Worm (Caenorhabditis elegans) whole organism, young adult: ENCODE measurements around the gene unc-43.

ENCODE experiments used
- B0019.2 ChIP-seq: fragments of 200-800 bp; sonication (Bioruptor generic); conservative IDR thresholded peaks from 2 replicates; pipeline ENCODE4 v1.3.6; 2022; ENCODE audit warnings: missing genetic modification reagents, missing genetic modification characterization, missing compliant biosample characterization
- B0336.3 ChIP-seq: fragments of 200-800 bp; sonication (Bioruptor generic); IDR thresholded peaks from 2 replicates; pipeline ENCODE4 v1.3.6; 2022; ENCODE audit warnings: missing genetic modification characterization, missing compliant biosample characterization
- D2030.7 ChIP-seq: fragments of 200-800 bp; sonication (Bioruptor generic); IDR thresholded peaks from 2 replicates; pipeline ENCODE4 v1.3.6; 2022; ENCODE audit warnings: missing genetic modification reagents, missing genetic modification characterization, missing compliant biosample characterization
- F33H1.4 ChIP-seq: fragments of 200-800 bp; sonication (Bioruptor generic); IDR thresholded peaks from 2 replicates; pipeline ENCODE4 v1.3.6; 2022; ENCODE audit warnings: missing genetic modification reagents, missing genetic modification characterization, missing compliant biosample characterization
- K12H6.12 ChIP-seq: fragments of 200-800 bp; sonication (Bioruptor generic); optimal IDR thresholded peaks from 2 replicates; lab custom pipeline; 2018; ENCODE audit warnings: mild to moderate bottlenecking, missing genetic modification characterization, missing compliant biosample characterization
- T26A5.8 ChIP-seq: sonication (generic microtip); optimal IDR thresholded peaks from 2 replicates; lab custom pipeline; 2016; ENCODE audit warnings: missing genetic modification characterization, missing compliant biosample characterization
- Y56A3A.18 ChIP-seq: fragments of 200-800 bp; sonication (Bioruptor generic); IDR thresholded peaks from 2 replicates; pipeline ENCODE4 v1.3.6; 2022; ENCODE audit warnings: missing genetic modification reagents, missing genetic modification characterization, missing compliant biosample characterization
- Y95B8A.8 ChIP-seq: fragments of 200-800 bp; sonication (Bioruptor generic); IDR thresholded peaks from 2 replicates; pipeline ENCODE4 v1.3.6; 2022; ENCODE audit warnings: missing genetic modification reagents, missing genetic modification characterization, missing compliant biosample characterization
- attf-5 ChIP-seq: fragments of 200-800 bp; sonication (Bioruptor generic); optimal IDR thresholded peaks from 2 replicates; lab custom pipeline; 2018; ENCODE audit warnings: mild to moderate bottlenecking, missing genetic modification characterization, missing compliant biosample characterization
- attf-6 ChIP-seq: fragments of 200-800 bp; sonication (Bioruptor generic); IDR thresholded peaks from 2 replicates; pipeline ENCODE4 v1.3.6; 2022; ENCODE audit warnings: missing genetic modification reagents, missing genetic modification characterization, missing compliant biosample characterization
- bed-1 ChIP-seq: fragments of 200-800 bp; sonication (Bioruptor generic); IDR thresholded peaks from 2 replicates; pipeline ENCODE4 v1.3.6; 2022; ENCODE audit warnings: missing genetic modification reagents, missing genetic modification characterization, missing compliant biosample characterization
- bed-2 ChIP-seq: fragments of 200-800 bp; sonication (Bioruptor generic); IDR thresholded peaks from 2 replicates; pipeline ENCODE4 v1.3.6; 2022; ENCODE audit warnings: missing genetic modification reagents, missing genetic modification characterization, missing compliant biosample characterization
- cebp-1 ChIP-seq, 2 experiments: fragments of 200-800 bp in 1 of 2; sonication (Bioruptor generic) in 1 of 2; sonication (generic microtip) in 1 of 2; IDR thresholded peaks in 1 of 2; optimal IDR thresholded peaks in 1 of 2; 2 replicates each; pipeline versions ENCODE4 v1.3.6 to Lab custom; 2017 to 2022; ENCODE audit warnings: missing compliant biosample characterization in 2 of 2, missing genetic modification characterization in 2 of 2, mild to moderate bottlenecking in 1 of 2, missing genetic modification reagents in 1 of 2, moderate library complexity in 1 of 2
- cebp-2 ChIP-seq: fragments of 200-800 bp; sonication (Bioruptor generic); IDR thresholded peaks from 2 replicates; pipeline ENCODE4 v1.3.6; 2022; ENCODE audit warnings: missing genetic modification characterization, missing compliant biosample characterization
- ceh-27 ChIP-seq: fragments of 200-800 bp; sonication (Bioruptor generic); optimal IDR thresholded peaks from 2 replicates; lab custom pipeline; 2018; ENCODE audit warnings: mild to moderate bottlenecking, missing genetic modification characterization, moderate library complexity, missing compliant biosample characterization
- chd-7 ChIP-seq: sonication (generic microtip); optimal IDR thresholded peaks from 2 replicates; lab custom pipeline; 2016; ENCODE audit warnings: mild to moderate bottlenecking, missing genetic modification characterization, moderate library complexity, missing compliant biosample characterization
- die-1 ChIP-seq: sonication (generic microtip); optimal IDR thresholded peaks from 2 replicates; lab custom pipeline; 2016; ENCODE audit warnings: missing genotype, mild to moderate bottlenecking, missing genetic modification characterization, missing compliant biosample characterization
- dpff-1 ChIP-seq: sonication (generic microtip); optimal IDR thresholded peaks from 2 replicates; lab custom pipeline; 2017; ENCODE audit warnings: mild to moderate bottlenecking, missing genetic modification characterization, missing compliant biosample characterization
- lag-1 ChIP-seq: fragments of 200-800 bp; sonication (Bioruptor generic); IDR thresholded peaks from 2 replicates; pipeline ENCODE4 v1.3.6; 2022; ENCODE audit warnings: missing genetic modification reagents, missing genetic modification characterization, missing compliant biosample characterization
- lin-40 ChIP-seq: sonication (generic microtip); optimal IDR thresholded peaks from 2 replicates; lab custom pipeline; 2016; ENCODE audit warnings: missing genetic modification characterization, mild to moderate bottlenecking, missing compliant biosample characterization, missing genotype, missing genetic modification reagents
- lsl-1 ChIP-seq: fragments of 200-800 bp; sonication (Bioruptor generic); optimal IDR thresholded peaks from 2 replicates; lab custom pipeline; 2018; ENCODE audit warnings: mild to moderate bottlenecking, missing genetic modification characterization, moderate library complexity, missing compliant biosample characterization
- lsy-27 ChIP-seq: sonication (generic microtip); optimal IDR thresholded peaks from 2 replicates; lab custom pipeline; 2017; ENCODE audit warnings: missing genetic modification characterization, mild to moderate bottlenecking, missing compliant biosample characterization, antibody characterized with exemption, missing genotype, borderline replicate concordance; ENCODE audit not compliant: insufficient read depth
- madf-10 ChIP-seq: sonication (generic microtip); optimal IDR thresholded peaks from 2 replicates; lab custom pipeline; 2016; ENCODE audit warnings: mild to moderate bottlenecking, missing genetic modification characterization, missing compliant biosample characterization
- madf-6 ChIP-seq: fragments of 200-800 bp; sonication (Bioruptor generic); IDR thresholded peaks from 2 replicates; pipeline ENCODE4 v1.3.6; 2022; ENCODE audit warnings: missing genetic modification reagents, missing genetic modification characterization, missing compliant biosample characterization
- mes-4 ChIP-seq: sonication (generic microtip); optimal IDR thresholded peaks from 2 replicates; lab custom pipeline; 2016; ENCODE audit warnings: missing genotype, missing genetic modification characterization, missing compliant biosample characterization
- mxl-1 ChIP-seq: sonication (generic microtip); optimal IDR thresholded peaks from 2 replicates; lab custom pipeline; 2016; ENCODE audit warnings: missing genetic modification characterization, missing compliant biosample characterization
- nfyb-1 ChIP-seq: fragments of 200-800 bp; sonication (Bioruptor generic); IDR thresholded peaks from 2 replicates; pipeline ENCODE4 v1.3.6; 2022; ENCODE audit warnings: missing genetic modification reagents, missing genetic modification characterization, missing compliant biosample characterization
- pbrm-1 ChIP-seq: fragments of 200-800 bp; sonication (Bioruptor generic); IDR thresholded peaks from 2 replicates; pipeline ENCODE4 v1.3.6; 2022; ENCODE audit warnings: missing genetic modification reagents, missing genetic modification characterization, missing compliant biosample characterization
- pha-4 ChIP-seq: fragments of 150-350 bp; sonication (generic microtip); optimal IDR thresholded peaks from 2 replicates; lab custom pipeline; 2014; ENCODE audit warnings: missing biosample characterization, missing genetic modification reagents, missing genetic modification characterization
- repo-1 ChIP-seq: sonication (generic microtip); optimal IDR thresholded peaks from 2 replicates; lab custom pipeline; 2017; ENCODE audit warnings: mild to moderate bottlenecking, missing genetic modification characterization, missing compliant biosample characterization
- rpc-1 ChIP-seq, 2 experiments: fragments of 150-350 bp in 1 of 2; sonication (generic microtip) in 1 of 2; optimal IDR thresholded peaks; 2 replicates each; lab custom pipeline; 2014 to 2018; ENCODE audit warnings: missing biosample characterization in 1 of 2, missing genetic modification characterization in 1 of 2, missing genetic modification reagents in 1 of 2, missing genotype in 1 of 2
- sdz-38 ChIP-seq: sonication (generic microtip); optimal IDR thresholded peaks from 2 replicates; lab custom pipeline; 2016; ENCODE audit warnings: missing genotype, missing genetic modification characterization, missing compliant biosample characterization
- sea-2 ChIP-seq: fragments of 200-800 bp; sonication (Bioruptor generic); IDR thresholded peaks from 2 replicates; pipeline ENCODE4 v1.3.6; 2022; ENCODE audit warnings: missing genetic modification characterization, missing compliant biosample characterization
- snpc-1.1 ChIP-seq: sonication (generic microtip); optimal IDR thresholded peaks from 2 replicates; lab custom pipeline; 2017; ENCODE audit warnings: missing genetic modification characterization, mild to moderate bottlenecking, missing compliant biosample characterization, antibody characterized with exemption, moderate library complexity, missing genotype, missing genetic modification reagents; ENCODE audit not compliant: insufficient read depth
- snpc-1.3 ChIP-seq: sonication (generic microtip); optimal IDR thresholded peaks from 2 replicates; lab custom pipeline; 2017; ENCODE audit warnings: missing genetic modification characterization, mild to moderate bottlenecking, missing compliant biosample characterization, antibody characterized with exemption, moderate library complexity, missing genotype, missing genetic modification reagents; ENCODE audit not compliant: insufficient read depth
- somi-1 ChIP-seq: fragments of 200-800 bp; sonication (Bioruptor generic); optimal IDR thresholded peaks from 2 replicates; lab custom pipeline; 2018; ENCODE audit warnings: mild to moderate bottlenecking, missing genetic modification characterization, missing compliant biosample characterization
- tbp1 ChIP-seq: fragments of 200-800 bp; sonication (Bioruptor generic); optimal IDR thresholded peaks from 2 replicates; lab custom pipeline; 2018; ENCODE audit warnings: mild to moderate bottlenecking, missing genetic modification characterization, missing compliant biosample characterization
- unc-62 ChIP-seq: fragments of 150-350 bp; optimal IDR thresholded peaks from 2 replicates; lab custom pipeline; 2014; ENCODE audit warnings: missing biosample characterization, missing genetic modification reagents, missing genetic modification characterization
- zim-3 ChIP-seq: sonication (generic microtip); optimal IDR thresholded peaks from 2 replicates; lab custom pipeline; 2017; ENCODE audit warnings: mild to moderate bottlenecking, missing genetic modification characterization, moderate library complexity, missing compliant biosample characterization
- ztf-18 ChIP-seq: sonication (generic microtip); optimal IDR thresholded peaks from 2 replicates; lab custom pipeline; 2016; ENCODE audit warnings: missing genotype, mild to moderate bottlenecking, missing genetic modification characterization, missing compliant biosample characterization
- ztf-22 ChIP-seq: fragments of 200-800 bp; sonication (Bioruptor generic); optimal IDR thresholded peaks from 2 replicates; lab custom pipeline; 2018; ENCODE audit warnings: mild to moderate bottlenecking, missing genetic modification characterization, moderate library complexity, missing compliant biosample characterization
- ztf-3 ChIP-seq: fragments of 200-800 bp; sonication (Bioruptor generic); optimal IDR thresholded peaks from 2 replicates; lab custom pipeline; 2018; ENCODE audit warnings: mild to moderate bottlenecking, missing genetic modification characterization, missing compliant biosample characterization
- ztf-6 ChIP-seq: fragments of 200-800 bp; sonication (Bioruptor generic); IDR thresholded peaks from 2 replicates; pipeline ENCODE4 v1.3.6; 2022; ENCODE audit warnings: missing genetic modification reagents, missing genetic modification characterization, missing compliant biosample characterization

unc-43 gene

ce11 chrIV:10380626-10381025, 30.6 kb upstream of the unc-43 start (continued):
- TF ChIP-seq B0336.3 (GFP tag; lab: Robert Waterston, UW) (0 out of 2 replicates have a peak, but pooled peaks have one; percentile 44), somi-1 (GFP tag; lab: Kevin White, UChicago) (peak; percentile 28), lsy-27 (tag; lab: Kevin White, UChicago) (no peak), ztf-6 (GFP tag; lab: Robert Waterston, UW) (no peak), pha-4 (tag; lab: Kevin White, UChicago) (no peak), cebp-1 (GFP tag; IDR thresholded peaks at IDR 0.05; lab: Robert Waterston, UW) (no peak), cebp-1 (tag; optimal IDR thresholded peaks at IDR 0.05; lab: Kevin White, UChicago) (peak; percentile 74), snpc-1.3 (tag; lab: Kevin White, UChicago) (no peak), ztf-18 (tag; lab: Kevin White, UChicago) (no peak), bed-1 (GFP tag; lab: Robert Waterston, UW) (no peak), dpff-1 (tag; lab: Kevin White, UChicago) (no peak), unc-62 (GFP tag; lab: Kevin White, UChicago) (no peak), Y95B8A.8 (no peak; the same call in 1 of the 2 replicates), tbp1 (GFP tag; lab: Kevin White, UChicago) (no peak), zim-3 (tag; lab: Kevin White, UChicago) (no peak), bed-2 (no peak), F33H1.4 (GFP tag; lab: Robert Waterston, UW) (peak; percentile 15; the same call in 1 of the 2 replicates), ztf-22 (GFP tag; lab: Kevin White, UChicago) (no peak), chd-7 (tag; lab: Kevin White, UChicago) (peak; percentile 1), D2030.7 (GFP tag; lab: Robert Waterston, UW) (no peak), mes-4 (tag; lab: Kevin White, UChicago) (no peak), nfyb-1 (GFP tag; lab: Robert Waterston, UW) (no peak), T26A5.8 (no peak), cebp-2 (GFP tag; lab: Robert Waterston, UW) (no peak), ceh-27 (GFP tag; lab: Kevin White, UChicago) (no peak), sdz-38 (tag; lab: Kevin White, UChicago) (no peak), snpc-1.1 (tag; lab: Kevin White, UChicago) (no peak), pbrm-1 (0 out of 2 replicates have a peak, but pooled peaks have one; percentile 32), sea-2 (GFP tag; lab: Robert Waterston, UW) (no peak)
- TF ChIP-seq, all 124 proteins: peak for 26

DNA sequence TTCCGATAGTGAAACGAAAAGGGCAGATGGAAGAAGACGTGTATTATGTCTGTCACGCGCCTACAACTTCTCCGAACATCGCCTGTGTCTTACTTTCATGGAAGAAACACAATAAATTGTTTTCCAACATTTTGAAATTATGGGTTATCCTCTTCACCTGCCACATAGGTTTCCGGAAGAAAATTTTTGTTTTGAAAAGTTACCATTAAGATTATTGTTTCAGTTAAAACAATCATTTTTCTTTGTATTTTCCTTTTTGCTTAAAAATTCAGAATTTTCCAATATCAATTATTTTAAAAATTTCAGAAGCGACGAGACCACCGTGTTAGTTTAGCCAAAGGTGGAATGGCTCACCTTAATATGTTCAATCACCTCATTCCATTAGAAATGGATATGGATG, 24.6 kb upstream of the unc-43 start, which contains the start of gene mask-1:
mask-1 (plus strand) TSS at position 301 of the 400 bp plus-strand sequence.
- no peak for TF ChIP-seq pbrm-1
- TF ChIP-seq B0019.2: no peak
- no peak for TF ChIP-seq sea-2 (GFP tag; lab: Robert Waterston, UW)
- TF ChIP-seq die-1 (tag; lab: Kevin White, UChicago): no peak
- no peak for TF ChIP-seq F33H1.4 (GFP tag; lab: Robert Waterston, UW)
- no peak for TF ChIP-seq lag-1
- no peak for TF ChIP-seq lsl-1 (GFP tag; lab: Kevin White, UChicago)
- TF ChIP-seq ztf-3: no peak
- TF ChIP-seq, all 124 proteins: peak for 0

- TF ChIP-seq cebp-1 (GFP tag; IDR thresholded peaks at IDR 0.05; lab: Robert Waterston, UW): no peak
- TF ChIP-seq cebp-1 (tag; optimal IDR thresholded peaks at IDR 0.05; lab: Kevin White, UChicago): peak; percentile 69
- TF ChIP-seq bed-1 (GFP tag; lab: Robert Waterston, UW): no peak
- TF ChIP-seq K12H6.12 (tag; lab: Kevin White, UChicago): no peak
- TF ChIP-seq Y56A3A.18 (GFP tag; lab: Robert Waterston, UW): 0 out of 2 replicates have a peak, but pooled peaks have one; percentile 10
- peak; percentile 68; the same call in 1 of the 2 replicates for TF ChIP-seq pbrm-1
- no peak for TF ChIP-seq attf-6 (GFP tag; lab: Robert Waterston, UW)
- TF ChIP-seq D2030.7 (GFP tag; lab: Robert Waterston, UW): 0 out of 2 replicates have a peak, but pooled peaks have one; percentile 22
- peak; percentile 68 for TF ChIP-seq lin-40 (tag; lab: Kevin White, UChicago)
- no peak for TF ChIP-seq unc-62 (GFP tag; lab: Kevin White, UChicago)
- peak; percentile 54; the same call in 1 of the 2 replicates for TF ChIP-seq madf-6 (GFP tag; lab: Robert Waterston, UW)
- no peak for TF ChIP-seq mxl-1 (tag; lab: Kevin White, UChicago)
- no peak for TF ChIP-seq repo-1
- TF ChIP-seq attf-5 (GFP tag; lab: Kevin White, UChicago): peak; percentile 41
- TF ChIP-seq rpc-1 (optimal IDR thresholded peaks at IDR 0.05; lab: Kevin White, UChicago): no peak
- TF ChIP-seq rpc-1 (tag; optimal IDR thresholded peaks at IDR 0.05; lab: Kevin White, UChicago): no peak
- TF ChIP-seq madf-10 (tag; lab: Kevin White, UChicago): peak; percentile 7
- TF ChIP-seq die-1 (tag; lab: Kevin White, UChicago): no peak
Measured at ce11 chrIV:10373772-10374288, 23.8 kb upstream of the unc-43 start, which contains the start of gene mpz-5. Gene mpz-5, minus strand, starts transcription at chrIV:10373822.
